Worm (Caenorhabditis elegans) whole organism, mixed stage, embryonic: ENCODE data around the gene irld-6.

ENCODE experiments used
- M03D4.4 ChIP-seq: sonication (generic microtip); optimal IDR thresholded peaks from 2 replicates; lab custom pipeline; 2017; ENCODE audit warnings: mild to moderate bottlenecking, missing genetic modification characterization, missing compliant biosample characterization
- bed-3 ChIP-seq: fragments of 200-800 bp; sonication (Bioruptor generic); optimal IDR thresholded peaks from 3 replicates; lab custom pipeline; 2018; ENCODE audit warnings: mild to moderate bottlenecking, missing genetic modification characterization, moderate library complexity, missing compliant biosample characterization
- blmp-1 ChIP-seq: fragments of 150-350 bp; optimal IDR thresholded peaks from 2 replicates; lab custom pipeline; 2014; ENCODE audit warnings: missing biosample characterization, missing genetic modification characterization
- ceh-39 ChIP-seq: fragments of 150-350 bp; optimal IDR thresholded peaks from 2 replicates; lab custom pipeline; 2014; ENCODE audit warnings: missing biosample characterization, missing genetic modification characterization
- ceh-43 ChIP-seq: fragments of 200-800 bp; sonication (Bioruptor generic); optimal IDR thresholded peaks from 2 replicates; lab custom pipeline; 2018; ENCODE audit warnings: mild to moderate bottlenecking, missing genetic modification characterization, moderate library complexity, missing compliant biosample characterization
- ceh-83 ChIP-seq: fragments of 200-800 bp; sonication (Bioruptor generic); optimal IDR thresholded peaks from 2 replicates; lab custom pipeline; 2018; ENCODE audit warnings: mild to moderate bottlenecking, missing genetic modification characterization, missing compliant biosample characterization
- ces-1 ChIP-seq: fragments of 150-350 bp; optimal IDR thresholded peaks from 2 replicates; lab custom pipeline; 2014; ENCODE audit warnings: missing biosample characterization, missing genetic modification reagents, missing genetic modification characterization
- cnd-1 ChIP-seq: fragments of 200-800 bp; sonication (Bioruptor generic); optimal IDR thresholded peaks from 2 replicates; lab custom pipeline; 2018; ENCODE audit warnings: mild to moderate bottlenecking, missing genetic modification characterization, missing compliant biosample characterization
- drap-1 ChIP-seq: fragments of 200-800 bp; sonication (Bioruptor generic); optimal IDR thresholded peaks from 3 replicates; lab custom pipeline; 2018; ENCODE audit warnings: mild to moderate bottlenecking, missing genetic modification characterization, missing compliant biosample characterization
- elt-1 ChIP-seq: sonication (generic microtip); optimal IDR thresholded peaks from 2 replicates; lab custom pipeline; 2017; ENCODE audit warnings: missing genetic modification characterization, mild to moderate bottlenecking, missing compliant biosample characterization, antibody characterized with exemption, moderate library complexity, borderline replicate concordance; ENCODE audit not compliant: insufficient read depth
- elt-3 ChIP-seq: fragments of 150-350 bp; optimal IDR thresholded peaks from 2 replicates; lab custom pipeline; 2014; ENCODE audit warnings: missing biosample characterization, missing genetic modification characterization
- flh-1 ChIP-seq: fragments of 200-800 bp; sonication (Bioruptor generic); optimal IDR thresholded peaks from 2 replicates; lab custom pipeline; 2018; ENCODE audit warnings: mild to moderate bottlenecking, missing genetic modification characterization, moderate library complexity, missing compliant biosample characterization
- ham-2 ChIP-seq: fragments of 200-800 bp; sonication (Bioruptor generic); optimal IDR thresholded peaks from 2 replicates; lab custom pipeline; 2018; ENCODE audit warnings: mild to moderate bottlenecking, missing genetic modification characterization, missing compliant biosample characterization
- hlh-1 ChIP-seq: fragments of 150-350 bp; optimal IDR thresholded peaks from 2 replicates; lab custom pipeline; 2014; ENCODE audit warnings: missing biosample characterization, missing genetic modification reagents, missing genetic modification characterization
- lin-13 ChIP-seq: fragments of 150-350 bp; optimal IDR thresholded peaks from 2 replicates; lab custom pipeline; 2014; ENCODE audit warnings: missing biosample characterization, missing genetic modification characterization
- lin-32 ChIP-seq: fragments of 200-800 bp; sonication (Bioruptor generic); optimal IDR thresholded peaks from 2 replicates; lab custom pipeline; 2018; ENCODE audit warnings: mild to moderate bottlenecking, missing genetic modification characterization, missing compliant biosample characterization
- lsy-2 ChIP-seq: fragments of 150-350 bp; optimal IDR thresholded peaks from 2 replicates; lab custom pipeline; 2014; ENCODE audit warnings: missing biosample characterization, missing genetic modification characterization
- mab-5 ChIP-seq: fragments of 150-350 bp; optimal IDR thresholded peaks from 2 replicates; lab custom pipeline; 2014; ENCODE audit warnings: missing biosample characterization, missing genetic modification characterization
- mep-1 ChIP-seq: fragments of 150-350 bp; optimal IDR thresholded peaks from 2 replicates; lab custom pipeline; 2017; ENCODE audit warnings: missing biosample characterization, missing genetic modification reagents, missing genetic modification characterization, inconsistent platforms
- mls-2 ChIP-seq: sonication (generic microtip); optimal IDR thresholded peaks from 2 replicates; lab custom pipeline; 2016; ENCODE audit warnings: mild to moderate bottlenecking, missing genetic modification characterization, moderate library complexity, missing compliant biosample characterization
- nhr-12 ChIP-seq: fragments of 150-350 bp; optimal IDR thresholded peaks from 2 replicates; lab custom pipeline; 2014; ENCODE audit warnings: missing biosample characterization, missing genetic modification characterization
- nhr-2 ChIP-seq: fragments of 150-350 bp; optimal IDR thresholded peaks from 2 replicates; lab custom pipeline; 2014; ENCODE audit warnings: missing biosample characterization, missing genetic modification characterization
- nhr-237 ChIP-seq: fragments of 150-350 bp; optimal IDR thresholded peaks from 2 replicates; lab custom pipeline; 2014; ENCODE audit warnings: missing biosample characterization, missing genetic modification characterization
- nhr-28 ChIP-seq: fragments of 150-350 bp; optimal IDR thresholded peaks from 2 replicates; lab custom pipeline; 2014; ENCODE audit warnings: missing biosample characterization, missing genetic modification characterization
- nhr-76 ChIP-seq: sonication (generic microtip); optimal IDR thresholded peaks from 2 replicates; lab custom pipeline; 2017; ENCODE audit warnings: missing biosample characterization, missing genetic modification characterization
- pha-4 ChIP-seq: fragments of 150-350 bp; optimal IDR thresholded peaks from 2 replicates; lab custom pipeline; 2018; ENCODE audit warnings: missing biosample characterization, missing genetic modification reagents, missing genetic modification characterization
- sem-2 ChIP-seq: fragments of 200-800 bp; sonication (Bioruptor generic); optimal IDR thresholded peaks from 2 replicates; lab custom pipeline; 2018; ENCODE audit warnings: mild to moderate bottlenecking, missing genetic modification characterization, missing compliant biosample characterization
- snpc-4 ChIP-seq: fragments of 150-350 bp; optimal IDR thresholded peaks from 2 replicates; lab custom pipeline; 2014; ENCODE audit warnings: missing biosample characterization, missing genetic modification characterization
- sptf-1 ChIP-seq: sonication (generic microtip); optimal IDR thresholded peaks from 2 replicates; lab custom pipeline; 2017; ENCODE audit warnings: mild to moderate bottlenecking, missing genetic modification characterization, moderate library complexity, missing compliant biosample characterization
- tbx-8 ChIP-seq: fragments of 200-800 bp; sonication (Bioruptor generic); optimal IDR thresholded peaks from 2 replicates; lab custom pipeline; 2018; ENCODE audit warnings: mild to moderate bottlenecking, missing genetic modification characterization, moderate library complexity, missing compliant biosample characterization
- unc-120 ChIP-seq: sonication (generic microtip); optimal IDR thresholded peaks from 2 replicates; lab custom pipeline; 2017; ENCODE audit warnings: missing genetic modification characterization, missing compliant biosample characterization; ENCODE audit not compliant: poor library complexity, severe bottlenecking
- unc-39 ChIP-seq: fragments of 150-350 bp; optimal IDR thresholded peaks from 2 replicates; lab custom pipeline; 2014; ENCODE audit warnings: missing biosample characterization, missing genetic modification characterization
- unc-62 ChIP-seq: fragments of 150-350 bp; optimal IDR thresholded peaks from 2 replicates; lab custom pipeline; 2014; ENCODE audit warnings: missing biosample characterization, missing genetic modification reagents, missing genetic modification characterization
- zip-8 ChIP-seq: fragments of 150-350 bp; optimal IDR thresholded peaks from 2 replicates; lab custom pipeline; 2014; ENCODE audit warnings: missing biosample characterization, missing genetic modification characterization
- ztf-11 ChIP-seq: fragments of 150-350 bp; optimal IDR thresholded peaks from 2 replicates; lab custom pipeline; 2014; ENCODE audit warnings: missing biosample characterization, missing genetic modification characterization

irld-6 gene

ce11 chrV:10715158-10716152 lies 41.1 kb downstream of the irld-6 start:
- TF ChIP-seq nhr-237 (tag; lab: Kevin White, UChicago) (peak; percentile 48), unc-39 (tag; lab: Kevin White, UChicago) (no peak), zip-8 (tag; lab: Kevin White, UChicago) (no peak), unc-120 (tag; lab: Kevin White, UChicago) (peak; percentile 36), nhr-2 (peak; percentile 57), lsy-2 (peak; percentile 19), pha-4 (tag; lab: Kevin White, UChicago) (no peak), ztf-11 (no peak), mls-2 (tag; lab: Kevin White, UChicago) (peak; percentile 78), tbx-8 (peak; percentile 47), hlh-1 (tag; lab: Kevin White, UChicago) (peak; percentile 65), sptf-1 (tag; lab: Kevin White, UChicago) (peak; percentile 85), flh-1 (no peak), cnd-1 (tag; lab: Kevin White, UChicago) (peak; percentile 53), lin-32 (GFP tag; lab: Kevin White, UChicago) (no peak), ces-1 (GFP tag; lab: Kevin White, UChicago) (peak; percentile 68), mab-5 (tag; lab: Kevin White, UChicago) (no peak), ham-2 (GFP tag; lab: Kevin White, UChicago) (peak; percentile 49), lin-13 (tag; lab: Kevin White, UChicago) (peak; percentile 58), blmp-1 (tag; lab: Kevin White, UChicago) (no peak), M03D4.4 (tag; lab: Kevin White, UChicago) (peak; percentile 2), mep-1 (tag; lab: Kevin White, UChicago) (peak; percentile 23), ceh-83 (GFP tag; lab: Kevin White, UChicago) (peak; percentile 47), elt-1 (tag; lab: Kevin White, UChicago) (no peak), nhr-76 (no peak), drap-1 (GFP tag; lab: Kevin White, UChicago) (peak; percentile 57), nhr-12 (tag; lab: Kevin White, UChicago) (no peak), elt-3 (no peak), nhr-28 (tag; lab: Kevin White, UChicago) (no peak), ceh-39 (no peak), sem-2 (no peak), snpc-4 (tag; lab: Kevin White, UChicago) (no peak), ceh-43 (GFP tag; lab: Kevin White, UChicago) (peak; percentile 55), bed-3 (GFP tag; lab: Kevin White, UChicago) (no peak), unc-62 (peak; percentile 52)
- TF ChIP-seq, all 35 proteins: peak for 18

ce11 chrV:10714630-10715029 lies 42.0 kb downstream of the irld-6 start:
- TF ChIP-seq nhr-237 (tag; lab: Kevin White, UChicago) = no peak
- TF ChIP-seq elt-1 (tag; lab: Kevin White, UChicago) = no peak
- no peak for TF ChIP-seq mab-5 (tag; lab: Kevin White, UChicago)
- TF ChIP-seq M03D4.4 (tag; lab: Kevin White, UChicago) = no peak
- no peak for TF ChIP-seq nhr-2
- TF ChIP-seq unc-39 (tag; lab: Kevin White, UChicago) = no peak

ce11 chrV:10713704-10714239 lies 42.8 kb downstream of the irld-6 start:
- no peak for TF ChIP-seq drap-1 (GFP tag; lab: Kevin White, UChicago)
- TF ChIP-seq tbx-8 = no peak
- TF ChIP-seq lin-32 (GFP tag; lab: Kevin White, UChicago) = no peak
- TF ChIP-seq ham-2 (GFP tag; lab: Kevin White, UChicago) = no peak
- TF ChIP-seq elt-1 (tag; lab: Kevin White, UChicago) = no peak
